ENCODE assay signal across 5 fruit fly cellular contexts in the genomic region with DNA sequence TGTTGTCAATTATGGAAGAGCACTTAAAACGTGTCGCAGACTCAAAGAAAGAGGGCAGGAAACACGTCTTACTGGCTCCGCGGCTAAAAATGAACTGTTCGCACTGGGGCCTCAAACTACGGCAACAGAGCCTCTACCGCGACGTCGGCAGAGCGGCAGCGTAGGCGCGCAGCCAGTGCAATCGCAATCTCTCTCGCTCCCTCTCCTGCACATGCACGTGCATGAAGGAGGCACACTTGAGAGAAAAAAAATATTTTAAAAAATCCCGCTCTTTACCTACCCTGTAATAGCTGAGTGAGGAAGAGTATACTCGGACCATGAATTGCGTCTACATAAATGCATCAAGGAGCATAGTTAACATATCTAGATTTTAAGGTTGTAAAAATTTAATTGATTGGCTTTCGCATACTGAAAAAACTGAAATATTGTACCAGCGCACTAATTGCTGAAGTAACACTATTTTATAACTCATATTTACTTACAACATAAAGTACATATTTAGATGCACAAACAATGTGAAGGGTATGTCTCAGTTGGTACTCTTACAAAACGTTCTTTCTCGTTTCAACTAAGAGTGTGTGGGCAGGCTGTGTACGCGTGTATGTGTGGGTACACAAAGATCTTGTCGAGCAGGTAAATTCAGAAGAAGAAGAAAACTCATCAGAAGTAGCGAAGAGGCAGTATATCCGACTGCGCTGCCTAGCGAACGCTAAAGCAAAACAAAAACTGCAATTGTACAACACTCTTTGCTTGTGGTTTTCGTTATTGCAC.
TF ChIP-seq lines count a peak whose summit lies in the region.

Gene hid, minus strand, starts transcription at position 100 of the 771 bp plus-strand sequence.

TF ChIP-seq in whole organism, adult, 20 proteins besides CTCF, POLR2A, EP300 and RAD21 (continued from another document):
- TF ChIP-seq kay (GFP tag; lab: Kevin White, UChicago; ENCODE audit: borderline replicate concordance) (peak; percentile 62), CG7101 (tag; optimal IDR thresholded peaks at IDR 0.05; lab: Kevin White, UChicago) (peak; percentile 87), CG33017 (tag; optimal IDR thresholded peaks at IDR 0.05; lab: Kevin White, UChicago) (peak; percentile 80), Mnt (GFP tag; optimal IDR thresholded peaks at IDR 0.05; lab: Kevin White, UChicago) (peak; percentile 74), tj (GFP tag; optimal IDR thresholded peaks at IDR 0.05; lab: Kevin White, UChicago) (peak; percentile 78)

TF ChIP-seq in whole organism, embryonic, 481 proteins besides CTCF, POLR2A, EP300 and RAD21 (continued from another document and continues in another):
- TF ChIP-seq Meics (GFP tag; optimal IDR thresholded peaks at IDR 0.05; lab: Kevin White, UChicago) (peak; percentile 74), sc (optimal IDR thresholded peaks at IDR 0.05; lab: Kevin White, UChicago) (no peak), sc (GFP tag; optimal IDR thresholded peaks at IDR 0.05; lab: Kevin White, UChicago) (peak; percentile 81), CG11247 (GFP tag; IDR thresholded peaks at IDR 0.05; lab: Robert Waterston, UW) (peak; percentile 60), HLH4C (GFP tag; IDR thresholded peaks at IDR 0.05; lab: Robert Waterston, UW; ENCODE audit: partially characterized antibody) (peak; percentile 35; the same call in 1 of the 3 replicates), Dip2 (GFP tag; IDR thresholded peaks at IDR 0.05; lab: Robert Waterston, UW) (no peak), sob (GFP tag; IDR thresholded peaks at IDR 0.05; lab: Robert Waterston, UW) (peak; percentile 77), D19A (tag; optimal IDR thresholded peaks at IDR 0.05; lab: Kevin White, UChicago) (peak; percentile 86), Nf-YC (tag; optimal IDR thresholded peaks at IDR 0.05; lab: Kevin White, UChicago) (peak; percentile 64), crp (GFP tag; optimal IDR thresholded peaks at IDR 0.05; lab: Kevin White, UChicago) (peak in 1 of 2 experiments; percentile 47), CG10267 (tag; optimal IDR thresholded peaks at IDR 0.05; lab: Kevin White, UChicago) (peak; percentile 81), CG1832 (GFP tag; optimal IDR thresholded peaks at IDR 0.05; lab: Kevin White, UChicago) (peak; percentile 35), CG9817 (tag; optimal IDR thresholded peaks at IDR 0.05; lab: Kevin White, UChicago) (peak; percentile 65), tap (tag; optimal IDR thresholded peaks at IDR 0.05; lab: Kevin White, UChicago) (peak; percentile 69), Hand (GFP tag; optimal IDR thresholded peaks at IDR 0.05; lab: Kevin White, UChicago) (no peak), ken (GFP tag; IDR thresholded peaks at IDR 0.05; lab: Robert Waterston, UW) (peak; percentile 75), CG9727 (GFP tag; optimal IDR thresholded peaks at IDR 0.05; lab: Kevin White, UChicago) (peak; percentile 92), CG17361 (GFP tag; IDR thresholded peaks at IDR 0.05; lab: Robert Waterston, UW) (peak; percentile 93), Hsf (GFP tag; optimal IDR thresholded peaks at IDR 0.05; lab: Kevin White, UChicago) (peak; percentile 91), zfh2 (GFP tag; optimal IDR thresholded peaks at IDR 0.05; lab: Kevin White, UChicago) (peak; percentile 45), CG8388 (GFP tag; optimal IDR thresholded peaks at IDR 0.05; lab: Kevin White, UChicago) (peak; percentile 72), H15 (GFP tag; IDR thresholded peaks at IDR 0.05; lab: Robert Waterston, UW) (0 out of 3 replicates have a peak, but pooled peaks have one; percentile 44), salm (tag; optimal IDR thresholded peaks at IDR 0.05; lab: Kevin White, UChicago) (peak; percentile 45), CG10209 (GFP tag; optimal IDR thresholded peaks at IDR 0.05; lab: Kevin White, UChicago) (peak; percentile 83), MESR4 (GFP tag; optimal IDR thresholded peaks at IDR 0.05; lab: Kevin White, UChicago) (peak; percentile 6), CkIIα-i1 (GFP tag; IDR thresholded peaks at IDR 0.05; lab: Robert Waterston, UW) (no peak), CG1024 (GFP tag; IDR thresholded peaks at IDR 0.05; lab: Robert Waterston, UW) (peak; percentile 34; the same call in 1 of the 2 replicates), CG18599 (GFP tag; optimal IDR thresholded peaks at IDR 0.05; lab: Kevin White, UChicago) (peak; percentile 80)

TF ChIP-seq in whole organism, prepupa, 60 proteins besides CTCF, POLR2A, EP300 and RAD21 (continued from another document and continues in another):
- TF ChIP-seq spab (GFP tag; optimal IDR thresholded peaks at IDR 0.05; lab: Kevin White, UChicago) (peak; percentile 96), Sox14 (GFP tag; optimal IDR thresholded peaks at IDR 0.05; lab: Kevin White, UChicago) (peak; percentile 98), CG10631 (GFP tag; optimal IDR thresholded peaks at IDR 0.05; lab: Kevin White, UChicago) (peak; percentile 93), pdm3 (GFP tag; optimal IDR thresholded peaks at IDR 0.05; lab: Kevin White, UChicago) (peak; percentile 97), salr (GFP tag; optimal IDR thresholded peaks at IDR 0.05; lab: Kevin White, UChicago) (peak; percentile 90 to 96), CG6808 (GFP tag; optimal IDR thresholded peaks at IDR 0.05; lab: Kevin White, UChicago) (peak; percentile 96), dac (GFP tag; optimal IDR thresholded peaks at IDR 0.05; lab: Kevin White, UChicago) (peak; percentile 73), CG34406 (GFP tag; optimal IDR thresholded peaks at IDR 0.05; lab: Kevin White, UChicago) (peak; percentile 97), dsx (GFP tag; optimal IDR thresholded peaks at IDR 0.05; lab: Kevin White, UChicago; ENCODE audit: poor library complexity, severe bottlenecking) (peak; percentile 94), CG10669 (GFP tag; optimal IDR thresholded peaks at IDR 0.05; lab: Kevin White, UChicago) (peak; percentile 97), Lpt (GFP tag; optimal IDR thresholded peaks at IDR 0.05; lab: Kevin White, UChicago) (peak; percentile 92), CG6163 (GFP tag; IDR thresholded peaks at IDR 0.05; lab: Robert Waterston, UW) (peak; percentile 88), ss (GFP tag; optimal IDR thresholded peaks at IDR 0.05; lab: Kevin White, UChicago) (peak; percentile 94 to 98), vri (GFP tag; optimal IDR thresholded peaks at IDR 0.05; lab: Kevin White, UChicago) (peak; percentile 92), Eip78C (GFP tag; lab: Kevin White, UChicago) (peak; percentile 99), lz (GFP tag; optimal IDR thresholded peaks at IDR 0.05; lab: Kevin White, UChicago) (peak; percentile 96), fkh (GFP tag; optimal IDR thresholded peaks at IDR 0.05; lab: Kevin White, UChicago) (peak; percentile 84), fd59A (GFP tag; optimal IDR thresholded peaks at IDR 0.05; lab: Kevin White, UChicago) (peak; percentile 97), Hr4 (GFP tag; optimal IDR thresholded peaks at IDR 0.05; lab: Kevin White, UChicago) (peak; percentile 97), CG8632 (GFP tag; optimal IDR thresholded peaks at IDR 0.05; lab: Kevin White, UChicago) (peak; percentile 96), CG32006 (GFP tag; optimal IDR thresholded peaks at IDR 0.05; lab: Kevin White, UChicago) (peak; percentile 96), svp (GFP tag; lab: Kevin White, UChicago) (peak; percentile 99), Met (GFP tag; optimal IDR thresholded peaks at IDR 0.05; lab: Kevin White, UChicago) (peak; percentile 97), CG8319 (GFP tag; optimal IDR thresholded peaks at IDR 0.05; lab: Kevin White, UChicago) (peak; percentile 92), CG6276 (GFP tag; optimal IDR thresholded peaks at IDR 0.05; lab: Kevin White, UChicago) (peak; percentile 92), net (GFP tag; optimal IDR thresholded peaks at IDR 0.05; lab: Kevin White, UChicago) (peak; percentile 95), CG11762 (GFP tag; optimal IDR thresholded peaks at IDR 0.05; lab: Kevin White, UChicago; ENCODE audit: insufficient read depth) (peak; percentile 96), CG1621 (tag; optimal IDR thresholded peaks at IDR 0.05; lab: Kevin White, UChicago) (peak; percentile 91), CG6792 (GFP tag; optimal IDR thresholded peaks at IDR 0.05; lab: Kevin White, UChicago) (peak; percentile 95), CG3032 (tag; optimal IDR thresholded peaks at IDR 0.05; lab: Kevin White, UChicago) (peak; percentile 98)

TF ChIP-seq in whole organism, pupa, 21 proteins besides CTCF, POLR2A, EP300 and RAD21 (continued from another document):
- TF ChIP-seq gl (tag; optimal IDR thresholded peaks at IDR 0.05; lab: Kevin White, UChicago), result peak; percentile 91
- peak; percentile 98 for TF ChIP-seq CG15710 (tag; optimal IDR thresholded peaks at IDR 0.05; lab: Kevin White, UChicago)
- TF ChIP-seq CG17806 (tag; optimal IDR thresholded peaks at IDR 0.05; lab: Kevin White, UChicago), result peak; percentile 95
- TF ChIP-seq CG12605 (GFP tag; IDR thresholded peaks at IDR 0.05; lab: Robert Waterston, UW), result peak; percentile 57; the same call in 1 of the 2 replicates

TF ChIP-seq in whole organism, wandering third instar larva, 38 proteins besides CTCF, POLR2A, EP300 and RAD21 (continued from another document):
- TF ChIP-seq lola (GFP tag; optimal IDR thresholded peaks at IDR 0.05; lab: Kevin White, UChicago) (no peak), Hnf4 (GFP tag; optimal IDR thresholded peaks at IDR 0.05; lab: Kevin White, UChicago) (peak; percentile 86), CrebA (GFP tag; optimal IDR thresholded peaks at IDR 0.05; lab: Kevin White, UChicago; ENCODE audit: borderline replicate concordance) (peak; percentile 70), Dfd (GFP tag; optimal IDR thresholded peaks at IDR 0.05; lab: Kevin White, UChicago) (peak; percentile 62), GATAd (GFP tag; optimal IDR thresholded peaks at IDR 0.05; lab: Kevin White, UChicago) (peak; percentile 8), brk (GFP tag; optimal IDR thresholded peaks at IDR 0.05; lab: Kevin White, UChicago) (peak; percentile 87), Sp1 (GFP tag; optimal IDR thresholded peaks at IDR 0.05; lab: Kevin White, UChicago) (peak; percentile 94), dl (GFP tag; optimal IDR thresholded peaks at IDR 0.05; lab: Kevin White, UChicago; ENCODE audit: insufficient read depth in 1 of 2, partially characterized antibody in 2 of 2) (peak; percentile 55 to 56), OdsH (GFP tag; optimal IDR thresholded peaks at IDR 0.05; lab: Kevin White, UChicago) (peak; percentile 95), Rel (GFP tag; optimal IDR thresholded peaks at IDR 0.05; lab: Kevin White, UChicago) (peak; percentile 82), Rel (tag; optimal IDR thresholded peaks at IDR 0.05; lab: Kevin White, UChicago) (peak; percentile 72), dsf (GFP tag; optimal IDR thresholded peaks at IDR 0.05; lab: Kevin White, UChicago; ENCODE audit: borderline replicate concordance) (peak; percentile 56), CG9705 (GFP tag; optimal IDR thresholded peaks at IDR 0.05; lab: Kevin White, UChicago) (peak; percentile 94), sv (GFP tag; optimal IDR thresholded peaks at IDR 0.05; lab: Kevin White, UChicago) (peak; percentile 90), dmrt93B (GFP tag; optimal IDR thresholded peaks at IDR 0.05; lab: Kevin White, UChicago) (peak; percentile 97), br (GFP tag; optimal IDR thresholded peaks at IDR 0.05; lab: Kevin White, UChicago) (peak; percentile 92), pan (optimal IDR thresholded peaks at IDR 0.05; lab: Kevin White, UChicago) (peak; percentile 88), Dif (GFP tag; optimal IDR thresholded peaks at IDR 0.05; lab: Kevin White, UChicago; ENCODE audit: partially characterized antibody) (peak; percentile 88), CG32264 (GFP tag; optimal IDR thresholded peaks at IDR 0.05; lab: Kevin White, UChicago) (peak; percentile 92), tai (GFP tag; optimal IDR thresholded peaks at IDR 0.05; lab: Kevin White, UChicago) (peak; percentile 90)
